Fruit fly (Drosophila melanogaster) whole organism, embryonic: ENCODE results near the gene CG8006.
A peak's percentile ranks its signal among the peaks of the same experiment; 100 is the strongest.

ENCODE experiments used
- Adf1 ChIP-seq: fragments of 200-800 bp; sonication (Bioruptor generic); IDR thresholded peaks from 2 replicates; pipeline ENCODE4 v1.3.6; 2022; ENCODE audit warnings: missing biosample characterization, missing genetic modification characterization
- Asciz ChIP-seq: fragments of 200-800 bp; sonication (Bioruptor generic); optimal IDR thresholded peaks from 2 replicates; lab custom pipeline; 2017; ENCODE audit warnings: missing biosample characterization, mild to moderate bottlenecking, missing genetic modification characterization, missing genetic modification reagents
- Bgb ChIP-seq: fragments of 200-800 bp; sonication (Bioruptor generic); IDR thresholded peaks from 2 replicates; pipeline ENCODE4 v1.3.6; 2022; ENCODE audit warnings: missing biosample characterization, missing genetic modification characterization; ENCODE audit not compliant: partially characterized antibody
- C15 ChIP-seq: fragments of 200-800 bp; sonication (Bioruptor generic); IDR thresholded peaks from 3 replicates; pipeline ENCODE4 v1.3.6; 2022; ENCODE audit warnings: missing biosample characterization, missing genetic modification characterization
- CG10274 ChIP-seq: fragments of 200-800 bp; sonication (Bioruptor generic); optimal IDR thresholded peaks from 3 replicates; lab custom pipeline; 2017; ENCODE audit warnings: missing biosample characterization, mild to moderate bottlenecking, missing genetic modification characterization
- CG11456 ChIP-seq: fragments of 200-800 bp; sonication (Bioruptor generic); IDR thresholded peaks from 3 replicates; pipeline ENCODE4 v1.3.6; 2022; ENCODE audit warnings: missing biosample characterization, missing genetic modification characterization
- CG12219 ChIP-seq: fragments of 200-800 bp; sonication (Bioruptor generic); optimal IDR thresholded peaks from 3 replicates; lab custom pipeline; 2018; ENCODE audit warnings: missing biosample characterization, mild to moderate bottlenecking, missing genetic modification characterization
- CG12659 ChIP-seq: fragments of 200-800 bp; sonication (Bioruptor generic); optimal IDR thresholded peaks from 3 replicates; lab custom pipeline; 2017; ENCODE audit warnings: mild to moderate bottlenecking, missing biosample characterization, missing genetic modification reagents, missing genetic modification characterization
- CG12942 ChIP-seq: fragments of 200-800 bp; sonication (Bioruptor generic); optimal IDR thresholded peaks from 3 replicates; lab custom pipeline; 2016; ENCODE audit warnings: missing biosample characterization, missing genetic modification characterization
- CG1529 ChIP-seq: fragments of 200-800 bp; sonication (Bioruptor generic); optimal IDR thresholded peaks from 3 replicates; lab custom pipeline; 2018; ENCODE audit warnings: missing biosample characterization, missing genetic modification characterization
- CG17802 ChIP-seq: fragments of 200-800 bp; sonication (Bioruptor generic); optimal IDR thresholded peaks from 2 replicates; lab custom pipeline; 2018; ENCODE audit warnings: missing biosample characterization, mild to moderate bottlenecking, missing genetic modification characterization, moderate library complexity
- CG18764 ChIP-seq: fragments of 200-800 bp; sonication (Bioruptor generic); optimal IDR thresholded peaks from 3 replicates; lab custom pipeline; 2016; ENCODE audit warnings: missing biosample characterization, missing genetic modification characterization
- CG32767 ChIP-seq: fragments of 200-800 bp; sonication (Bioruptor generic); IDR thresholded peaks from 2 replicates; pipeline ENCODE4 v1.3.6; 2022; ENCODE audit warnings: missing biosample characterization, missing genetic modification characterization
- CG3281 ChIP-seq: fragments of 200-800 bp; sonication (Bioruptor generic); optimal IDR thresholded peaks from 3 replicates; lab custom pipeline; 2017; ENCODE audit warnings: missing biosample characterization, mild to moderate bottlenecking, missing genetic modification characterization
- CG43689 ChIP-seq: fragments of 200-800 bp; sonication (Bioruptor generic); IDR thresholded peaks from 2 replicates; pipeline ENCODE4 v1.3.6; 2022; ENCODE audit warnings: missing biosample characterization, missing genetic modification characterization
- CG6689 ChIP-seq: fragments of 200-800 bp; sonication (Bioruptor generic); IDR thresholded peaks from 2 replicates; pipeline ENCODE4 v1.3.6; 2022; ENCODE audit warnings: missing biosample characterization, missing genetic modification characterization
- CG7271 ChIP-seq: fragments of 200-800 bp; sonication (Bioruptor generic); optimal IDR thresholded peaks from 2 replicates; lab custom pipeline; 2018; ENCODE audit warnings: missing biosample characterization, mild to moderate bottlenecking, missing genetic modification characterization, moderate library complexity
- CHES-1-like ChIP-seq: fragments of 200-800 bp; sonication (Bioruptor generic); optimal IDR thresholded peaks from 2 replicates; lab custom pipeline; 2016; ENCODE audit warnings: missing biosample characterization, missing genetic modification characterization
- Dip2 ChIP-seq: fragments of 200-800 bp; sonication (Bioruptor generic); IDR thresholded peaks from 2 replicates; pipeline ENCODE4 v1.3.6; 2022; ENCODE audit warnings: missing biosample characterization, missing genetic modification characterization
- Dip3 ChIP-seq: fragments of 200-800 bp; sonication (Bioruptor generic); optimal IDR thresholded peaks from 3 replicates; lab custom pipeline; 2016; ENCODE audit warnings: missing biosample characterization, missing genetic modification characterization
- H15 ChIP-seq: fragments of 200-800 bp; sonication (Bioruptor generic); IDR thresholded peaks from 3 replicates; pipeline ENCODE4 v1.3.6; 2022; ENCODE audit warnings: missing biosample characterization, missing genetic modification characterization
- HLHmδ ChIP-seq: fragments of 200-800 bp; sonication (Bioruptor generic); optimal IDR thresholded peaks from 2 replicates; lab custom pipeline; 2018; ENCODE audit warnings: missing biosample characterization, mild to moderate bottlenecking, missing genetic modification characterization, moderate library complexity
- MBD-R2 ChIP-seq: fragments of 200-800 bp; sonication (Bioruptor generic); IDR thresholded peaks from 2 replicates; pipeline ENCODE4 v1.3.6; 2022; ENCODE audit warnings: missing biosample characterization, missing genetic modification characterization
- MESR4 ChIP-seq: fragments of 200-800 bp; sonication (Bioruptor generic); optimal IDR thresholded peaks from 2 replicates; lab custom pipeline; 2018; ENCODE audit warnings: missing biosample characterization, mild to moderate bottlenecking, missing genetic modification characterization, moderate library complexity
- Mad ChIP-seq: fragments of 200-800 bp; sonication (Bioruptor generic); optimal IDR thresholded peaks from 2 replicates; lab custom pipeline; 2016; ENCODE audit warnings: missing biosample characterization, missing genetic modification characterization
- NK7.1 ChIP-seq: fragments of 200-800 bp; sonication (Bioruptor generic); optimal IDR thresholded peaks from 3 replicates; lab custom pipeline; 2016; ENCODE audit warnings: missing biosample characterization, missing genetic modification characterization
- Nf-YB ChIP-seq: fragments of 200-800 bp; sonication (Bioruptor generic); optimal IDR thresholded peaks from 3 replicates; lab custom pipeline; 2019; ENCODE audit warnings: missing biosample characterization, mild to moderate bottlenecking, missing genetic modification characterization, moderate library complexity
- Optix ChIP-seq: fragments of 200-800 bp; sonication (Bioruptor generic); IDR thresholded peaks from 3 replicates; pipeline ENCODE4 v1.3.6; 2022; ENCODE audit warnings: missing biosample characterization, missing genetic modification characterization
- Ptx1 ChIP-seq: fragments of 200-800 bp; sonication (Bioruptor generic); IDR thresholded peaks from 2 replicates; pipeline ENCODE4 v1.3.6; 2022; ENCODE audit warnings: missing biosample characterization, missing genetic modification characterization
- Six4 ChIP-seq: fragments of 200-800 bp; sonication (Bioruptor generic); optimal IDR thresholded peaks from 2 replicates; lab custom pipeline; 2016; ENCODE audit warnings: missing biosample characterization, missing genetic modification characterization
- Trl ChIP-seq, 3 experiments: fragments of >200 bp in 2 of 3; fragments of 200-800 bp in 1 of 3; sonication (Bioruptor generic) in 1 of 3; optimal IDR thresholded peaks; 2 replicates in 1 of 3; 3 replicates in 2 of 3; lab custom pipeline; 2016 to 2017; ENCODE audit warnings: missing biosample characterization in 1 of 3, missing genetic modification characterization in 1 of 3
- Vsx1 ChIP-seq: fragments of 200-800 bp; sonication (Bioruptor generic); optimal IDR thresholded peaks from 2 replicates; lab custom pipeline; 2017; ENCODE audit warnings: missing biosample characterization, mild to moderate bottlenecking, missing genetic modification characterization, missing genetic modification reagents
- abd-A ChIP-seq: fragments of 200-800 bp; sonication (Bioruptor generic); optimal IDR thresholded peaks from 3 replicates; lab custom pipeline; 2019; ENCODE audit warnings: missing biosample characterization, mild to moderate bottlenecking, missing genetic modification characterization, moderate library complexity
- bowl ChIP-seq: fragments of 200-800 bp; sonication (Bioruptor generic); IDR thresholded peaks from 2 replicates; pipeline ENCODE4 v1.3.6; 2022; ENCODE audit warnings: missing biosample characterization, missing genetic modification characterization
- cato ChIP-seq: fragments of 200-800 bp; sonication (Bioruptor generic); optimal IDR thresholded peaks from 2 replicates; lab custom pipeline; 2016; ENCODE audit warnings: missing biosample characterization, missing genetic modification characterization, borderline replicate concordance
- chinmo ChIP-seq: fragments of 200-800 bp; sonication (Bioruptor generic); IDR thresholded peaks from 4 replicates; pipeline ENCODE4 v1.3.6; 2022; ENCODE audit warnings: missing biosample characterization, missing genetic modification characterization; ENCODE audit not compliant: partially characterized antibody
- ewg ChIP-seq: fragments of 200-800 bp; sonication (Bioruptor generic); optimal IDR thresholded peaks from 3 replicates; lab custom pipeline; 2017; ENCODE audit warnings: mild to moderate bottlenecking, missing biosample characterization, missing genetic modification reagents, missing genetic modification characterization
- h ChIP-seq: fragments of >200 bp; optimal IDR thresholded peaks from 2 replicates; lab custom pipeline; 2017
- knrl ChIP-seq: fragments of 200-800 bp; sonication (Bioruptor generic); IDR thresholded peaks from 3 replicates; pipeline ENCODE4 v1.3.6; 2022; ENCODE audit warnings: missing biosample characterization, missing genetic modification characterization; ENCODE audit not compliant: partially characterized antibody
- lbe ChIP-seq: fragments of 200-800 bp; sonication (Bioruptor generic); optimal IDR thresholded peaks from 2 replicates; lab custom pipeline; 2016; ENCODE audit warnings: missing biosample characterization, mild to moderate bottlenecking, missing genetic modification characterization
- mam ChIP-seq: fragments of 200-800 bp; sonication (Bioruptor generic); optimal IDR thresholded peaks from 3 replicates; lab custom pipeline; 2016; ENCODE audit warnings: missing biosample characterization, missing genetic modification characterization
- mirr ChIP-seq: fragments of 200-800 bp; sonication (Bioruptor generic); optimal IDR thresholded peaks from 3 replicates; lab custom pipeline; 2018; ENCODE audit warnings: missing biosample characterization, mild to moderate bottlenecking, missing genetic modification characterization
- mld ChIP-seq: fragments of 200-800 bp; sonication (Bioruptor generic); IDR thresholded peaks from 3 replicates; pipeline ENCODE4 v1.3.6; 2022; ENCODE audit warnings: missing biosample characterization, missing genetic modification characterization; ENCODE audit not compliant: partially characterized antibody
- prd ChIP-seq, 3 experiments: fragments of >200 bp in 2 of 3; fragments of 200-800 bp in 1 of 3; sonication (Bioruptor generic) in 1 of 3; optimal IDR thresholded peaks in 2 of 3; IDR thresholded peaks in 1 of 3; 2 replicates in 2 of 3; 3 replicates in 1 of 3; pipeline versions ENCODE4 v1.3.6 to Lab custom; 2017 to 2022; ENCODE audit warnings: missing biosample characterization in 1 of 3, missing genetic modification characterization in 1 of 3
- scrt ChIP-seq: fragments of 200-800 bp; sonication (Bioruptor generic); optimal IDR thresholded peaks from 2 replicates; lab custom pipeline; 2018; ENCODE audit warnings: missing biosample characterization, mild to moderate bottlenecking, missing genetic modification characterization, moderate library complexity
- sima ChIP-seq: fragments of 200-800 bp; sonication (Bioruptor generic); optimal IDR thresholded peaks from 2 replicates; lab custom pipeline; 2016; ENCODE audit warnings: missing biosample characterization, missing genetic modification characterization
- tin ChIP-seq: fragments of 200-800 bp; sonication (Bioruptor generic); optimal IDR thresholded peaks from 3 replicates; lab custom pipeline; 2016; ENCODE audit warnings: missing biosample characterization, missing genetic modification characterization
- tll ChIP-seq, 2 experiments: fragments of 200-800 bp in 1 of 2; fragments of >200 bp in 1 of 2; sonication (Bioruptor generic) in 1 of 2; optimal IDR thresholded peaks; 2 replicates each; lab custom pipeline; 2017 to 2019; ENCODE audit warnings: missing biosample characterization in 2 of 2, missing genetic modification characterization in 2 of 2, mild to moderate bottlenecking in 1 of 2, moderate library complexity in 1 of 2
- tx ChIP-seq: fragments of 200-800 bp; sonication (Bioruptor generic); optimal IDR thresholded peaks from 2 replicates; lab custom pipeline; 2016; ENCODE audit warnings: missing biosample characterization, missing genetic modification characterization
- vfl ChIP-seq: fragments of 200-800 bp; sonication (Bioruptor generic); optimal IDR thresholded peaks from 2 replicates; lab custom pipeline; 2016; ENCODE audit warnings: missing biosample characterization, missing genetic modification characterization
- wdn ChIP-seq: fragments of 200-800 bp; sonication (Bioruptor generic); IDR thresholded peaks from 2 replicates; pipeline ENCODE4 v1.3.6; 2022; ENCODE audit warnings: missing biosample characterization, missing genetic modification characterization

CG8006 gene

DNA sequence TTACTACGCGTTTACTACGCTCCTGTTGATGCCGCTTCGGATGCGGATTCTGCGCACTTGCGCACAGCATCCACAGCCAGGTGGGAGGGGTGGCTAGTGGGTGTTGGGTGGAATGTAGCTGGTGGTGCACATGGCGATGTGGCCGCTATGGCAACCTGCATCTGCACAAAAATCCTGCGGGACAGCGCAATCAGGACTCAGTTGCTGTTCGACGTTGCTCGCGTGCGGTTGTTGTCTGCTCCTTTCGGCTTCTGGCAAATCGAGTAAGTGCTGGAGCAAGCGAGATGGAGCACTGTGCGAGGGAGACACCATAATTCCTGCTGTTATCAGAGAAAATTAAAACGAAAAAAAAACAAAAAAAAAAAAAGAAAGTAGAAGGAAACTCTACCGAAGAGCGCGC lies 29.2 kb downstream of the CG8006 start (continued):
- TF ChIP-seq HLHmδ (no peak), mam (GFP tag; lab: Kevin White, UChicago) (no peak), h (lab: Kevin White, UChicago) (no peak), Mad (GFP tag; lab: Kevin White, UChicago) (no peak), Nf-YB (no peak), mirr (GFP tag; lab: Kevin White, UChicago) (no peak), Optix (GFP tag; lab: Robert Waterston, UW) (no peak), CG1529 (GFP tag; lab: Kevin White, UChicago) (no peak), knrl (GFP tag; lab: Robert Waterston, UW) (no peak), CG12942 (no peak), CG7271 (no peak), MESR4 (GFP tag; lab: Kevin White, UChicago) (no peak), Dip2 (no peak), CG32767 (no peak), Vsx1 (no peak), CG11456 (GFP tag; lab: Robert Waterston, UW) (0 out of 3 replicates have a peak, but pooled peaks have one; percentile 52), Adf1 (GFP tag; lab: Robert Waterston, UW) (peak; percentile 17; the same call in 1 of the 2 replicates), cato (GFP tag; lab: Kevin White, UChicago) (no peak), prd (optimal IDR thresholded peaks at IDR 0.05; lab: Kevin White, UChicago) (no peak), prd (GFP tag; IDR thresholded peaks at IDR 0.05; lab: Robert Waterston, UW) (no peak), Dip3 (GFP tag; lab: Kevin White, UChicago) (no peak), Ptx1 (GFP tag; lab: Robert Waterston, UW) (no peak), CG6689 (no peak), Bgb (no peak), tll (GFP tag; optimal IDR thresholded peaks at IDR 0.05; lab: Kevin White, UChicago) (no peak), wdn (GFP tag; lab: Robert Waterston, UW) (no peak), ewg (GFP tag; lab: Kevin White, UChicago) (peak; percentile 82), H15 (GFP tag; lab: Robert Waterston, UW) (no peak), chinmo (GFP tag; lab: Robert Waterston, UW) (0 out of 4 replicates have a peak, but pooled peaks have one; percentile 37), tin (GFP tag; lab: Kevin White, UChicago) (no peak), NK7.1 (no peak), CG18764 (GFP tag; lab: Kevin White, UChicago) (no peak), CG10274 (no peak), CG12659 (no peak), CG12219 (no peak), tx (GFP tag; lab: Kevin White, UChicago) (no peak), lbe (no peak), CHES-1-like (GFP tag; lab: Kevin White, UChicago) (no peak), bowl (GFP tag; lab: Robert Waterston, UW) (no peak), CG43689 (no peak), CG3281 (no peak), CG17802 (tag; lab: Kevin White, UChicago) (no peak), MBD-R2 (GFP tag; lab: Robert Waterston, UW) (no peak), sima (GFP tag; lab: Kevin White, UChicago) (no peak), C15 (no peak), scrt (peak; percentile 6), Six4 (GFP tag; lab: Kevin White, UChicago) (no peak), vfl (no peak), Trl (optimal IDR thresholded peaks at IDR 0.05; lab: Kevin White, UChicago) (no peak), Trl (GFP tag; optimal IDR thresholded peaks at IDR 0.05; lab: Kevin White, UChicago) (no peak), Asciz (no peak), mld (GFP tag; lab: Robert Waterston, UW) (no peak), abd-A (tag; lab: Kevin White, UChicago) (peak; percentile 23)
